Worm (Caenorhabditis elegans) whole organism, midembryonic: ENCODE measurements around the gene C03C10.7.

Source experiments
- T22C8.4 ChIP-seq: fragments of 200-800 bp; sonication (Bioruptor generic); IDR thresholded peaks from 2 replicates; pipeline ENCODE4 v1.3.6; 2022; ENCODE audit warnings: missing genetic modification characterization, missing compliant biosample characterization
- cog-1 ChIP-seq: sonication (generic microtip); optimal IDR thresholded peaks from 2 replicates; lab custom pipeline; 2016; ENCODE audit warnings: missing genetic modification characterization, missing compliant biosample characterization
- flt-1 ChIP-seq: fragments of 200-800 bp; sonication (Bioruptor generic); IDR thresholded peaks from 2 replicates; pipeline ENCODE4 v1.3.6; 2022; ENCODE audit warnings: missing genetic modification characterization, missing compliant biosample characterization
- klf-2 ChIP-seq: fragments of 200-800 bp; sonication (Bioruptor generic); conservative IDR thresholded peaks from 2 replicates; pipeline ENCODE4 v1.3.6; 2022; ENCODE audit warnings: missing genetic modification reagents, missing genetic modification characterization, missing compliant biosample characterization
- ztf-23 ChIP-seq: fragments of 200-800 bp; sonication (Bioruptor generic); IDR thresholded peaks from 2 replicates; pipeline ENCODE4 v1.3.6; 2022; ENCODE audit warnings: missing genetic modification reagents, missing genetic modification characterization, missing compliant biosample characterization

DNA sequence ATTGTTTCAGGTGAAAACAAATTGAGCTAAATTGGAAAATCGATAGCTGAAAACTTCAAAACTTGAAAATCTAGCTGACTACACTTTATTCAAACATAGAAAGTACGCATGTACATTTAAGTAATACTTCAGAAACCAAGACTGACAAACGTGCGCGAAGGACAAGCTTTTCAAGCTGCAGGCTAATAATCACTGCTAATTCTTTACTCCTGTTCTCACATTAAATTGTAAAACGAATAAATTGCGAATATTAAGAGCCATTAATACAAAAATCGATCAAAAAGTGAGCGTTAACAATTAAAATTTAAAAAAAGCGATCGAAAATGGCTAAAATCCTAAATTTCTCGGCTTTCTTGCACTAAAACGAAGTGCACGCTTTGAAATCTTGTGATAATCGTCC lies 8.8 kb upstream of the C03C10.7 start:
- TF ChIP-seq T22C8.4 (GFP tag; lab: Robert Waterston, UW) (no peak), cog-1 (tag; lab: Kevin White, UChicago) (no peak), flt-1 (GFP tag; lab: Robert Waterston, UW) (no peak), klf-2 (no peak), ztf-23 (GFP tag; lab: Robert Waterston, UW) (no peak)
